Fruit fly (Drosophila melanogaster): ENCODE measurements around the gene MED20.

Gene MED20

dm6 chr2L:8103073-8103472 is 30.4 kb upstream of the MED20 start:
- TF ChIP-seq CG4328 (GFP tag; optimal IDR thresholded peaks at IDR 0.05) (no peak), CG11093 (GFP tag; IDR thresholded peaks at IDR 0.05) (no peak), Hr39 (optimal IDR thresholded peaks at IDR 0.05) (peak; percentile 100), Trl (optimal IDR thresholded peaks at IDR 0.05) (peak; percentile 21 to 44), Trl (GFP tag; optimal IDR thresholded peaks at IDR 0.05) (no peak), CG8478 (optimal IDR thresholded peaks at IDR 0.05) (peak; percentile 85), Med (GFP tag) (peak; percentile 76), CkIIα-i1 (GFP tag; IDR thresholded peaks at IDR 0.05) (0 out of 2 replicates have a peak, but pooled peaks have one; percentile 21)

- TF ChIP-seq CG7271 (tag; optimal IDR thresholded peaks at IDR 0.05), result no peak
- peak; percentile 31 for TF ChIP-seq CG15601 (tag; optimal IDR thresholded peaks at IDR 0.05)
- TF ChIP-seq Deaf1 (tag; optimal IDR thresholded peaks at IDR 0.05), result peak; percentile 86
- TF ChIP-seq ranshi (GFP tag; IDR thresholded peaks at IDR 0.05), result no peak
- TF ChIP-seq CG14667 (GFP tag; IDR thresholded peaks at IDR 0.05), result no peak
- TF ChIP-seq fd102C (GFP tag; optimal IDR thresholded peaks at IDR 0.05), result no peak
- TF ChIP-seq gro (GFP tag; optimal IDR thresholded peaks at IDR 0.05), result peak; percentile 53
- no peak for TF ChIP-seq HLH3B (GFP tag; IDR thresholded peaks at IDR 0.05)
- TF ChIP-seq Awh (GFP tag; IDR thresholded peaks at IDR 0.05), result peak; percentile 29; the same call in 1 of the 2 replicates
- TF ChIP-seq CG18262 (tag; optimal IDR thresholded peaks at IDR 0.05), result peak; percentile 61
- no peak for TF ChIP-seq CG15073 (GFP tag; optimal IDR thresholded peaks at IDR 0.05)
- no peak for TF ChIP-seq Optix (GFP tag; IDR thresholded peaks at IDR 0.05)
- TF ChIP-seq CG34376 (GFP tag; optimal IDR thresholded peaks at IDR 0.05), result peak; percentile 97
- peak; percentile 23 for TF ChIP-seq Nf-YC (tag; optimal IDR thresholded peaks at IDR 0.05)
- TF ChIP-seq gem (tag; optimal IDR thresholded peaks at IDR 0.05), result peak; percentile 78
- TF ChIP-seq CG12659 (GFP tag; optimal IDR thresholded peaks at IDR 0.05), result no peak
- TF ChIP-seq NC2β (GFP tag; optimal IDR thresholded peaks at IDR 0.05), result no peak
- TF ChIP-seq CG6813 (GFP tag; optimal IDR thresholded peaks at IDR 0.05), result peak; percentile 44
- peak; percentile 32 for TF ChIP-seq odd (GFP tag; optimal IDR thresholded peaks at IDR 0.05)
- TF ChIP-seq phol (tag; optimal IDR thresholded peaks at IDR 0.05), result peak; percentile 23
- TF ChIP-seq Fer2 (tag; optimal IDR thresholded peaks at IDR 0.05), result no peak
- TF ChIP-seq Sin3A (optimal IDR thresholded peaks at IDR 0.05), result no peak
- no peak for TF ChIP-seq CG12236 (GFP tag; optimal IDR thresholded peaks at IDR 0.05)
- no peak for TF ChIP-seq Hmx (GFP tag; optimal IDR thresholded peaks at IDR 0.05)
- TF ChIP-seq Mad (GFP tag; optimal IDR thresholded peaks at IDR 0.05), result no peak
- TF ChIP-seq ind (GFP tag; optimal IDR thresholded peaks at IDR 0.05), result no peak
- TF ChIP-seq CG11723 (GFP tag; optimal IDR thresholded peaks at IDR 0.05), result peak; percentile 10
- peak; percentile 18 for TF ChIP-seq dmrt99B (tag; optimal IDR thresholded peaks at IDR 0.05)
- no peak for TF ChIP-seq sr (GFP tag; IDR thresholded peaks at IDR 0.05)
- TF ChIP-seq CG5180 (GFP tag; optimal IDR thresholded peaks at IDR 0.05), result no peak
- TF ChIP-seq ci (GFP tag; IDR thresholded peaks at IDR 0.05), result peak; percentile 54; the same call in 1 of the 3 replicates
- no peak for TF ChIP-seq al (GFP tag; IDR thresholded peaks at IDR 0.05)
- peak; percentile 19 for TF ChIP-seq Ssrp (tag; optimal IDR thresholded peaks at IDR 0.05)
- peak in 1 of 3 experiments; percentile 62 for TF ChIP-seq Stat92E (GFP tag; optimal IDR thresholded peaks at IDR 0.05)
- TF ChIP-seq Bteb2 (GFP tag; optimal IDR thresholded peaks at IDR 0.05), result no peak
- TF ChIP-seq CG10209 (GFP tag; optimal IDR thresholded peaks at IDR 0.05), result no peak
- TF ChIP-seq trem (tag; optimal IDR thresholded peaks at IDR 0.05), result peak; percentile 2
- TF ChIP-seq kay (GFP tag; optimal IDR thresholded peaks at IDR 0.05), result peak; percentile 8
- peak; percentile 86 for TF ChIP-seq sug (tag; optimal IDR thresholded peaks at IDR 0.05)
- no peak for TF ChIP-seq CG3065 (GFP tag; optimal IDR thresholded peaks at IDR 0.05)
- peak; percentile 7 for TF ChIP-seq CG8924 (tag; optimal IDR thresholded peaks at IDR 0.05)
Observed at dm6 chr2L:8100489-8101352, 28.1 kb upstream of the MED20 start.

Measured in whole organism, embryonic.